Fruit fly (Drosophila melanogaster): ENCODE results near the gene CG15260.

The CG15260 gene

DNA sequence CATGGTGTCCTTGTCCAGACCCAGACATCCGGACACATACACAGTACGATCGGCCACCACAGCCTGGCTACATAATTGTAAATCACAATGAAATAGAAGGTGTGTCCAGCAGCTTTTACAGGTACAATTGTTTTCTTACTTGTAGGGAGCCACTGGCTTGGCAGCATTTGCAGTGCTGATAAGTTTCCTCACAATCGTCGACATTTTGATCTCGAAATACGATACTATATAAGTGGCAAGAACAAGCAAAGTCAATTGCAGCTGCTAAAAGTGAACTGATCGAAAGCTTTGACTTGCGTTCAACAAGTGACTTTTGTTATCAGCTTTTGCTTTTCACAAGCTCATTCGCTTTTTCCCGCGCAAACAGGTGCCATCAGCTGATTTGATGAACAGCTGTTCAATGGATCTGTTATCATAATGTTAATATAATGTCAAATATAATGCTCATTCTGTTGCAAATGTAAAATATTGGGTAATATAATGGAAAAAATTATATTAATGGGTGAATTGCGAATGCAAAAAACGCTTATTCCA lies 17.2 kb downstream of the CG15260 start, which contains the start of gene UK114:
Gene UK114, minus strand, starts transcription at position 309 of the 534 bp plus-strand sequence.
- TF ChIP-seq Myc (optimal IDR thresholded peaks at IDR 0.05) (no peak), Sin3A (optimal IDR thresholded peaks at IDR 0.05) (no peak), ttk (optimal IDR thresholded peaks at IDR 0.05) (no peak), psq (optimal IDR thresholded peaks at IDR 0.05) (no peak), insv (optimal IDR thresholded peaks at IDR 0.05) (no peak), h (optimal IDR thresholded peaks at IDR 0.05) (no peak)

- TF ChIP-seq psq (optimal IDR thresholded peaks at IDR 0.05) (no peak), h (optimal IDR thresholded peaks at IDR 0.05) (no peak), Myc (optimal IDR thresholded peaks at IDR 0.05) (no peak), ttk (optimal IDR thresholded peaks at IDR 0.05) (no peak), insv (optimal IDR thresholded peaks at IDR 0.05) (no peak), Sin3A (optimal IDR thresholded peaks at IDR 0.05) (no peak)
Observed at dm6 chr2L:15274292-15274691, 17.7 kb downstream of the CG15260 start.

- TF ChIP-seq ttk (optimal IDR thresholded peaks at IDR 0.05): no peak
- TF ChIP-seq Sin3A (optimal IDR thresholded peaks at IDR 0.05): no peak
- no peak for TF ChIP-seq Myc (optimal IDR thresholded peaks at IDR 0.05)
- no peak for TF ChIP-seq h (optimal IDR thresholded peaks at IDR 0.05)
- no peak for TF ChIP-seq insv (optimal IDR thresholded peaks at IDR 0.05)
- no peak for TF ChIP-seq psq (optimal IDR thresholded peaks at IDR 0.05)
Observed at dm6 chr2L:15273521-15274123, 18.4 kb downstream of the CG15260 start.

- TF ChIP-seq insv (optimal IDR thresholded peaks at IDR 0.05) (no peak), Myc (optimal IDR thresholded peaks at IDR 0.05) (no peak), h (optimal IDR thresholded peaks at IDR 0.05) (no peak), ttk (optimal IDR thresholded peaks at IDR 0.05) (no peak), psq (optimal IDR thresholded peaks at IDR 0.05) (no peak)
Observed at dm6 chr2L:15271757-15272589, 20.1 kb downstream of the CG15260 start, which contains the start of gene Cul3. Gene Cul3 (minus strand): TSS chr2L:15272024.

- TF ChIP-seq Myc (optimal IDR thresholded peaks at IDR 0.05): no peak
- no peak for TF ChIP-seq ttk (optimal IDR thresholded peaks at IDR 0.05)
- no peak for TF ChIP-seq insv (optimal IDR thresholded peaks at IDR 0.05)
- TF ChIP-seq psq (optimal IDR thresholded peaks at IDR 0.05): no peak
- TF ChIP-seq Sin3A (optimal IDR thresholded peaks at IDR 0.05): no peak
- TF ChIP-seq h (optimal IDR thresholded peaks at IDR 0.05): no peak
Observed at dm6 chr2L:15271336-15271735, 20.7 kb downstream of the CG15260 start.

DNA sequence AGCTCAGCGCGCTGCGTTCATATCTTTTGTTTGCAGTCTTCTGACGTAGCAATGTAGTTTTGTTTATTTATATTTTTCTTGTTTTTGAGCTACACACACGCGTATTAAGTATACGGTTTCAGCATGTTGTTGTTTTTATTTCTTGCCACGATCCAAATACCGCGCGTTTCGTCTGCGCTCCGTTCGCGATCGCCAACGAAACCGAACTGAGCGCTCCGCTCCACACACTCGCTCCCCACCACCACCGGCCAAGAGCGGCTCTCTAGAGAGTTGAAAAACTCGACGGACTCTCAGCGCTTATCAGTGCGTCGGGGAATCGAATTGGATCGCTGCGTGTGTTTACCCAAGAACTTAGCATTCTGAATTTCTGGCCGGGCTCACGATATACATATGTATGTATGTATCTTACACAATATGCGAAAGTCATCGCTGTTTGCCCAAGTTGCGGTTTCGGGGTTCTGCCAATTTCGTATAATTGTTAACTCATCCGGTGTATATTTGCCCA lies 27.5 kb downstream of the CG15260 start, which contains the start of gene yuri:
Gene yuri, minus strand, starts transcription at position 210 of the 505 bp plus-strand sequence.
- TF ChIP-seq psq (optimal IDR thresholded peaks at IDR 0.05) (no peak), ttk (optimal IDR thresholded peaks at IDR 0.05) (no peak), insv (optimal IDR thresholded peaks at IDR 0.05) (no peak), Sin3A (optimal IDR thresholded peaks at IDR 0.05) (no peak), Myc (optimal IDR thresholded peaks at IDR 0.05) (no peak), h (optimal IDR thresholded peaks at IDR 0.05) (no peak)

DNA sequence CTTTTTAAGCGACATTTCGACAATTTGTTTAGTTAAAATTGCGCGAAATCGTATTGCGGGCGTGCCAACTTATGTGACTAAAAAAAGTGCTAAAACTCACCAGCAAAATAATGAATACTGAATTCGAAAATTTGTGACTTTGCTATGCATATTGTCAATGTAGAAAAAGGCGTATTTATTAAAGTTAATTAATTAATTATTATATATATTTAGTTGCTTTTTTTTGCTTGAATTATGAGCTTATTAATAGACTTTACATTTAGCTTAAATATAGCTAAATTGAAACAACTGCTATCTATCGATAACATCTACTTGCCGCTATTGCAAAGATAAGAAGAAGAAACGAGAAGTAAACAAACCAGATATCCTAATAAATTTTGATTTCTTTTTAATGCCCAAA lies 35.8 kb downstream of the CG15260 start, which contains the start of the genes PolD3 and Uxt:
Gene PolD3, minus strand, starts transcription at position 56 of the 400 bp plus-strand sequence.
Gene Uxt, plus strand, starts transcription at position 333 of the 400 bp plus-strand sequence.
- TF ChIP-seq Myc (optimal IDR thresholded peaks at IDR 0.05): no peak
- TF ChIP-seq h (optimal IDR thresholded peaks at IDR 0.05): no peak
- TF ChIP-seq insv (optimal IDR thresholded peaks at IDR 0.05): no peak
- no peak for TF ChIP-seq ttk (optimal IDR thresholded peaks at IDR 0.05)
- no peak for TF ChIP-seq Sin3A (optimal IDR thresholded peaks at IDR 0.05)
- no peak for TF ChIP-seq psq (optimal IDR thresholded peaks at IDR 0.05)

dm6 chr2L:15254229-15254861 lies 37.7 kb downstream of the CG15260 start:
- TF ChIP-seq Myc (optimal IDR thresholded peaks at IDR 0.05): no peak
- no peak for TF ChIP-seq h (optimal IDR thresholded peaks at IDR 0.05)
- TF ChIP-seq ttk (optimal IDR thresholded peaks at IDR 0.05): no peak
- no peak for TF ChIP-seq psq (optimal IDR thresholded peaks at IDR 0.05)
- no peak for TF ChIP-seq Sin3A (optimal IDR thresholded peaks at IDR 0.05)
- no peak for TF ChIP-seq insv (optimal IDR thresholded peaks at IDR 0.05)

DNA sequence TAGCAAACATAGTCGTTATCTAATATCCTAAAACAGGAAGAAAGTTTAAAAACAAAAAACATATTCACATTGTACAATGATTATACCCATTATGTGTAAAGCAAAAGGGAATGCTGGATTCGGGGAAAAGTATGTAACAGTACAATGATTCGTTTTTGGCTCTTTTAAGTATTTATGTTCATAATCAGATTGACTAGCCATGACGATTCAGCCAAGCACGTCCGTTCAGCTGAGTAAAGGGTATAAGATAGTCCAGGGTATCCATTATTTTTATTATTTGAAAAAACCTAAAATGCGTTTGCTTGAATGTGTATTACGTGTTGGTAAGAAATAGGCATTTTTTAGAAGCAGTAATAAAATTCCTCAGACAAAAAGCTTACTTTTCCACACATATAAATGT lies 42.4 kb downstream of the CG15260 start:
- TF ChIP-seq Myc (optimal IDR thresholded peaks at IDR 0.05): no peak
- no peak for TF ChIP-seq insv (optimal IDR thresholded peaks at IDR 0.05)
- no peak for TF ChIP-seq ttk (optimal IDR thresholded peaks at IDR 0.05)
- TF ChIP-seq Sin3A (optimal IDR thresholded peaks at IDR 0.05): no peak
- TF ChIP-seq psq (optimal IDR thresholded peaks at IDR 0.05): no peak
- TF ChIP-seq h (optimal IDR thresholded peaks at IDR 0.05): no peak

DNA sequence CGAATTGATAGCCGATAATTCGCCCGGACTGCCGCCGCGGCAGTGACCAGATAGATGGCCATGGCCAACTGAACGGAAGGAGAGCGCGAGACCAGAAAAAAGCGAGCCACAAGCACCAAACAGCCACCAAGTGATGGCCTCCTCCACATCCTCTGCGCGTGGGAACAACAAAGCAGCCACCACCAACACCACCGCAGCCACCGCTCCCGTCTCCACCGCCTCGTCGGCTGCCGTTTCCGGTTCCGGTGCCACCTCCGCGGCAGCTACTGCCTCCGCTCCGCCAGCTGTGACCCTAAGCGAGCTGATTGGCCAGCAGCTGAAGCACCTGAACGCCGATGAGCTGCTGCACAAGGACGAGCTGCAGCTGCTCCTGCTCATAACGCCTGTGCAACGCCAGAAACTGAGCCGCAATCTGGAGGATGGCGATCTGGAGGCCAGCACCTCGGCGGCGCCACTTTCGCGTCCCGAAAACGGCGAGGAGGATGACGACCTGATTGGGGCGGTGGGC lies 43.0 kb downstream of the CG15260 start:
- TF ChIP-seq Sin3A (optimal IDR thresholded peaks at IDR 0.05) (no peak), h (optimal IDR thresholded peaks at IDR 0.05) (no peak), insv (optimal IDR thresholded peaks at IDR 0.05) (no peak), psq (optimal IDR thresholded peaks at IDR 0.05) (no peak), ttk (optimal IDR thresholded peaks at IDR 0.05) (no peak), Myc (optimal IDR thresholded peaks at IDR 0.05) (no peak)
